Worm (Caenorhabditis elegans) whole organism, L3 larva: Measurements from ENCODE around the gene rev-3.

Source experiments
- fkh-2 ChIP-seq: fragments of 150-350 bp; optimal IDR thresholded peaks from 2 replicates; lab custom pipeline; 2014; ENCODE audit warnings: missing biosample characterization, missing genetic modification reagents, missing genetic modification characterization
- unc-62 ChIP-seq: fragments of 150-350 bp; sonication (generic microtip); optimal IDR thresholded peaks from 4 replicates; lab custom pipeline; 2014; ENCODE audit warnings: missing biosample characterization, missing genetic modification reagents, missing genetic modification characterization

ce11 chrIII:5838159-5839046, 48.0 kb upstream of the rev-3 start:
- TF ChIP-seq fkh-2 (tag; lab: Kevin White, UChicago) (no peak), unc-62 (GFP tag; lab: Kevin White, UChicago) (no peak)
